Worm (Caenorhabditis elegans) whole organism, young adult: ENCODE results near the gene Y37E11AM.3.
A peak's percentile ranks its signal among the peaks of the same experiment; 100 is the strongest.

Experiments
- B0019.2 ChIP-seq: fragments of 200-800 bp; sonication (Bioruptor generic); conservative IDR thresholded peaks from 2 replicates; pipeline ENCODE4 v1.3.6; 2022; ENCODE audit warnings: missing genetic modification reagents, missing genetic modification characterization, missing compliant biosample characterization
- B0261.1 ChIP-seq: sonication (generic microtip); optimal IDR thresholded peaks from 2 replicates; lab custom pipeline; 2016; ENCODE audit warnings: mild to moderate bottlenecking, missing genetic modification characterization, moderate library complexity, missing compliant biosample characterization
- C17E4.6 ChIP-seq: fragments of 200-800 bp; sonication (Bioruptor generic); IDR thresholded peaks from 2 replicates; pipeline ENCODE4 v1.3.6; 2022; ENCODE audit warnings: missing genetic modification reagents, missing genetic modification characterization, missing compliant biosample characterization
- D2030.7 ChIP-seq: fragments of 200-800 bp; sonication (Bioruptor generic); IDR thresholded peaks from 2 replicates; pipeline ENCODE4 v1.3.6; 2022; ENCODE audit warnings: missing genetic modification reagents, missing genetic modification characterization, missing compliant biosample characterization
- F33H1.4 ChIP-seq: fragments of 200-800 bp; sonication (Bioruptor generic); IDR thresholded peaks from 2 replicates; pipeline ENCODE4 v1.3.6; 2022; ENCODE audit warnings: missing genetic modification reagents, missing genetic modification characterization, missing compliant biosample characterization
- F37B4.10 ChIP-seq: fragments of 200-800 bp; sonication (Bioruptor generic); IDR thresholded peaks from 2 replicates; pipeline ENCODE4 v1.3.6; 2022; ENCODE audit warnings: missing genetic modification characterization, missing compliant biosample characterization
- Y56A3A.18 ChIP-seq: fragments of 200-800 bp; sonication (Bioruptor generic); IDR thresholded peaks from 2 replicates; pipeline ENCODE4 v1.3.6; 2022; ENCODE audit warnings: missing genetic modification reagents, missing genetic modification characterization, missing compliant biosample characterization
- aptf-3 ChIP-seq: fragments of 200-800 bp; sonication (Bioruptor generic); IDR thresholded peaks from 2 replicates; pipeline ENCODE4 v1.3.6; 2022; ENCODE audit warnings: missing genetic modification characterization, missing compliant biosample characterization
- athp-1 ChIP-seq: sonication (generic microtip); optimal IDR thresholded peaks from 2 replicates; lab custom pipeline; 2017; ENCODE audit warnings: mild to moderate bottlenecking, missing genetic modification characterization, missing compliant biosample characterization
- attf-6 ChIP-seq: fragments of 200-800 bp; sonication (Bioruptor generic); IDR thresholded peaks from 2 replicates; pipeline ENCODE4 v1.3.6; 2022; ENCODE audit warnings: missing genetic modification reagents, missing genetic modification characterization, missing compliant biosample characterization
- ceh-27 ChIP-seq: fragments of 200-800 bp; sonication (Bioruptor generic); optimal IDR thresholded peaks from 2 replicates; lab custom pipeline; 2018; ENCODE audit warnings: mild to moderate bottlenecking, missing genetic modification characterization, moderate library complexity, missing compliant biosample characterization
- dpff-1 ChIP-seq: sonication (generic microtip); optimal IDR thresholded peaks from 2 replicates; lab custom pipeline; 2017; ENCODE audit warnings: mild to moderate bottlenecking, missing genetic modification characterization, missing compliant biosample characterization
- efl-1 ChIP-seq: fragments of 150-350 bp; optimal IDR thresholded peaks from 2 replicates; lab custom pipeline; 2014; ENCODE audit warnings: missing biosample characterization, missing genetic modification reagents, missing genetic modification characterization
- egl-18 ChIP-seq: fragments of 200-800 bp; sonication (Bioruptor generic); IDR thresholded peaks from 2 replicates; pipeline ENCODE4 v1.3.6; 2022; ENCODE audit warnings: missing genetic modification reagents, missing genetic modification characterization, missing compliant biosample characterization
- egrh-3 ChIP-seq: fragments of 200-800 bp; sonication (Bioruptor generic); IDR thresholded peaks from 2 replicates; pipeline ENCODE4 v1.3.6; 2022; ENCODE audit warnings: missing genetic modification reagents, missing genetic modification characterization, missing compliant biosample characterization
- hlh-26 ChIP-seq: fragments of 200-800 bp; sonication (Bioruptor generic); conservative IDR thresholded peaks from 2 replicates; pipeline ENCODE4 v1.3.6; 2022; ENCODE audit warnings: missing genetic modification reagents, missing genetic modification characterization, missing compliant biosample characterization
- hmg-1.2 ChIP-seq: fragments of 200-800 bp; sonication (Bioruptor generic); IDR thresholded peaks from 2 replicates; pipeline ENCODE4 v1.3.6; 2022; ENCODE audit warnings: missing genetic modification reagents, missing genetic modification characterization, missing compliant biosample characterization
- hmg-20 ChIP-seq: fragments of 200-800 bp; sonication (Bioruptor generic); IDR thresholded peaks from 2 replicates; pipeline ENCODE4 v1.3.6; 2022; ENCODE audit warnings: missing genetic modification reagents, missing genetic modification characterization, missing compliant biosample characterization
- hrde-1 ChIP-seq: sonication (generic microtip); optimal IDR thresholded peaks from 2 replicates; lab custom pipeline; 2016; ENCODE audit warnings: missing genetic modification characterization, mild to moderate bottlenecking, missing compliant biosample characterization, moderate library complexity, missing genotype, missing genetic modification reagents, borderline replicate concordance
- hsf-1 ChIP-seq: fragments of 200-800 bp; sonication (Bioruptor generic); IDR thresholded peaks from 2 replicates; pipeline ENCODE4 v1.3.6; 2022; ENCODE audit warnings: missing genetic modification reagents, missing genetic modification characterization, missing compliant biosample characterization
- let-607 ChIP-seq, 2 experiments: fragments of 200-800 bp in 1 of 2; sonication (Bioruptor generic) in 1 of 2; sonication (generic microtip) in 1 of 2; optimal IDR thresholded peaks; 2 replicates each; lab custom pipeline; 2016 to 2018; ENCODE audit warnings: mild to moderate bottlenecking in 2 of 2, missing compliant biosample characterization in 2 of 2, missing genetic modification characterization in 2 of 2, moderate library complexity in 2 of 2, missing genotype in 1 of 2
- lin-35 ChIP-seq, 3 experiments: fragments of 150-350 bp in 2 of 3; sonication (generic microtip) in 1 of 3; optimal IDR thresholded peaks; 2 replicates each; lab custom pipeline; 2014 to 2018; ENCODE audit warnings: missing biosample characterization in 3 of 3, missing genetic modification characterization in 3 of 3, missing genetic modification reagents in 3 of 3
- lir-1 ChIP-seq: fragments of 200-800 bp; sonication (Bioruptor generic); conservative IDR thresholded peaks from 2 replicates; pipeline ENCODE4 v1.3.6; 2022; ENCODE audit warnings: missing genetic modification reagents, missing genetic modification characterization, missing compliant biosample characterization
- lsl-1 ChIP-seq: fragments of 200-800 bp; sonication (Bioruptor generic); optimal IDR thresholded peaks from 2 replicates; lab custom pipeline; 2018; ENCODE audit warnings: mild to moderate bottlenecking, missing genetic modification characterization, moderate library complexity, missing compliant biosample characterization
- madf-10 ChIP-seq: sonication (generic microtip); optimal IDR thresholded peaks from 2 replicates; lab custom pipeline; 2016; ENCODE audit warnings: mild to moderate bottlenecking, missing genetic modification characterization, missing compliant biosample characterization
- madf-6 ChIP-seq: fragments of 200-800 bp; sonication (Bioruptor generic); IDR thresholded peaks from 2 replicates; pipeline ENCODE4 v1.3.6; 2022; ENCODE audit warnings: missing genetic modification reagents, missing genetic modification characterization, missing compliant biosample characterization
- madf-8 ChIP-seq: fragments of 200-800 bp; sonication (Bioruptor generic); conservative IDR thresholded peaks from 2 replicates; pipeline ENCODE4 v1.3.6; 2022; ENCODE audit warnings: missing genetic modification reagents, missing genetic modification characterization, missing compliant biosample characterization
- mcd-1 ChIP-seq: fragments of 200-800 bp; sonication (Bioruptor generic); IDR thresholded peaks from 2 replicates; pipeline ENCODE4 v1.3.6; 2022; ENCODE audit warnings: missing genetic modification reagents, missing genetic modification characterization, missing compliant biosample characterization
- mel-28 ChIP-seq: sonication (generic microtip); optimal IDR thresholded peaks from 2 replicates; lab custom pipeline; 2016; ENCODE audit warnings: borderline replicate concordance, mild to moderate bottlenecking, missing genetic modification characterization, missing compliant biosample characterization
- nhr-27 ChIP-seq: fragments of 200-800 bp; sonication (Bioruptor generic); optimal IDR thresholded peaks from 2 replicates; lab custom pipeline; 2018; ENCODE audit warnings: mild to moderate bottlenecking, missing genetic modification characterization, moderate library complexity, missing compliant biosample characterization
- rcor-1 ChIP-seq: fragments of 200-800 bp; sonication (Bioruptor generic); IDR thresholded peaks from 2 replicates; pipeline ENCODE4 v1.3.6; 2022; ENCODE audit warnings: missing genetic modification reagents, missing genetic modification characterization, missing compliant biosample characterization
- rpc-1 ChIP-seq, 2 experiments: fragments of 150-350 bp in 1 of 2; sonication (generic microtip) in 1 of 2; optimal IDR thresholded peaks; 2 replicates each; lab custom pipeline; 2014 to 2018; ENCODE audit warnings: missing biosample characterization in 1 of 2, missing genetic modification characterization in 1 of 2, missing genetic modification reagents in 1 of 2, missing genotype in 1 of 2
- snpc-1.3 ChIP-seq: sonication (generic microtip); optimal IDR thresholded peaks from 2 replicates; lab custom pipeline; 2017; ENCODE audit warnings: missing genetic modification characterization, mild to moderate bottlenecking, missing compliant biosample characterization, antibody characterized with exemption, moderate library complexity, missing genotype, missing genetic modification reagents; ENCODE audit not compliant: insufficient read depth
- tbp1 ChIP-seq: fragments of 200-800 bp; sonication (Bioruptor generic); optimal IDR thresholded peaks from 2 replicates; lab custom pipeline; 2018; ENCODE audit warnings: mild to moderate bottlenecking, missing genetic modification characterization, missing compliant biosample characterization
- tbx-9 ChIP-seq: sonication (generic microtip); optimal IDR thresholded peaks from 2 replicates; lab custom pipeline; 2016; ENCODE audit warnings: borderline replicate concordance, missing genetic modification characterization, inconsistent platforms, missing compliant biosample characterization
- unc-62 ChIP-seq: fragments of 150-350 bp; optimal IDR thresholded peaks from 2 replicates; lab custom pipeline; 2014; ENCODE audit warnings: missing biosample characterization, missing genetic modification reagents, missing genetic modification characterization
- zfh-2 ChIP-seq: fragments of 200-800 bp; sonication (Bioruptor generic); conservative IDR thresholded peaks from 2 replicates; pipeline ENCODE4 v1.3.6; 2022; ENCODE audit warnings: missing genetic modification reagents, missing genetic modification characterization, missing compliant biosample characterization

Gene Y37E11AM.3

ce11 chrIV:3688050-3688449 is 30.9 kb downstream of the Y37E11AM.3 start:
- peak; percentile 69; the same call in 1 of the 2 replicates for TF ChIP-seq zfh-2 (GFP tag; lab: Robert Waterston, UW)
- TF ChIP-seq efl-1, result no peak
- no peak for TF ChIP-seq attf-6 (GFP tag; lab: Robert Waterston, UW)
- no peak for TF ChIP-seq B0019.2 (GFP tag; lab: Robert Waterston, UW)

- TF ChIP-seq egl-18, result no peak
- no peak for TF ChIP-seq lin-35 (GFP tag; optimal IDR thresholded peaks at IDR 0.05; lab: Kevin White, UChicago)
- no peak for TF ChIP-seq snpc-1.3 (tag; lab: Kevin White, UChicago)
- no peak for TF ChIP-seq hlh-26 (GFP tag; lab: Robert Waterston, UW)
- TF ChIP-seq ceh-27 (GFP tag; lab: Kevin White, UChicago), result no peak
- TF ChIP-seq rpc-1 (optimal IDR thresholded peaks at IDR 0.05; lab: Kevin White, UChicago), result no peak
- no peak for TF ChIP-seq rpc-1 (tag; optimal IDR thresholded peaks at IDR 0.05; lab: Kevin White, UChicago)
- TF ChIP-seq lir-1 (GFP tag; lab: Robert Waterston, UW), result no peak
Observed at ce11 chrIV:3686765-3687164, 32.2 kb downstream of the Y37E11AM.3 start, which contains the start of gene map-1. Gene map-1 (minus strand): TSS chrIV:3686865.

ce11 chrIV:3686260-3686659 is 32.7 kb downstream of the Y37E11AM.3 start:
- TF ChIP-seq lin-35 (GFP tag; optimal IDR thresholded peaks at IDR 0.05; lab: Kevin White, UChicago) (no peak), B0019.2 (GFP tag; lab: Robert Waterston, UW) (no peak), madf-6 (no peak), madf-10 (tag; lab: Kevin White, UChicago) (no peak), F37B4.10 (GFP tag; lab: Robert Waterston, UW) (0 out of 2 replicates have a peak, but pooled peaks have one; percentile 62), Y56A3A.18 (GFP tag; lab: Robert Waterston, UW) (no peak), zfh-2 (GFP tag; lab: Robert Waterston, UW) (peak; percentile 82)

- TF ChIP-seq hmg-1.2 (GFP tag; lab: Robert Waterston, UW) (peak; percentile 27; the same call in 1 of the 2 replicates), Y56A3A.18 (GFP tag; lab: Robert Waterston, UW) (no peak), rpc-1 (optimal IDR thresholded peaks at IDR 0.05; lab: Kevin White, UChicago) (peak; percentile 41), rpc-1 (tag; optimal IDR thresholded peaks at IDR 0.05; lab: Kevin White, UChicago) (peak; percentile 68), tbp1 (peak; percentile 85), B0261.1 (peak; percentile 63), mcd-1 (no peak)
- TF ChIP-seq, all 124 proteins: peak for 4
Observed at ce11 chrIV:3681763-3682162, 37.2 kb downstream of the Y37E11AM.3 start.

- TF ChIP-seq hsf-1 (GFP tag; lab: Robert Waterston, UW), result peak; percentile 93
- TF ChIP-seq, all 124 proteins: peak for 1; not testable (repeated sequence) for 123
Observed at ce11 chrIV:3671215-3671614, 47.7 kb downstream of the Y37E11AM.3 start.

- TF ChIP-seq lsl-1 (GFP tag; lab: Kevin White, UChicago), result no peak
- TF ChIP-seq tbx-9, result no peak
- no peak for TF ChIP-seq madf-10 (tag; lab: Kevin White, UChicago)
- TF ChIP-seq athp-1 (tag; lab: Kevin White, UChicago), result no peak
- TF ChIP-seq dpff-1, result no peak
- no peak for TF ChIP-seq hmg-20 (GFP tag; lab: Robert Waterston, UW)
- no peak for TF ChIP-seq egrh-3 (GFP tag; lab: Robert Waterston, UW)
- no peak for TF ChIP-seq hrde-1
- no peak for TF ChIP-seq egl-18
- no peak for TF ChIP-seq C17E4.6
- no peak for TF ChIP-seq nhr-27 (tag; lab: Kevin White, UChicago)
- no peak for TF ChIP-seq let-607 (tag; optimal IDR thresholded peaks at IDR 0.05; lab: Kevin White, UChicago)
- no peak for TF ChIP-seq madf-6
- no peak for TF ChIP-seq F33H1.4 (GFP tag; lab: Robert Waterston, UW)
- TF ChIP-seq madf-8 (GFP tag; lab: Robert Waterston, UW), result no peak
- no peak for TF ChIP-seq unc-62 (GFP tag; lab: Kevin White, UChicago)
- TF ChIP-seq aptf-3 (GFP tag; lab: Robert Waterston, UW), result no peak
- TF ChIP-seq D2030.7 (GFP tag; lab: Robert Waterston, UW), result no peak
- TF ChIP-seq mel-28 (tag; lab: Kevin White, UChicago), result no peak
- no peak for TF ChIP-seq rcor-1 (GFP tag; lab: Robert Waterston, UW)
Observed at ce11 chrIV:3668603-3669002, 50.4 kb downstream of the Y37E11AM.3 start, which contains the start of gene fmil-1. Gene fmil-1 (minus strand): TSS chrIV:3668703.
